Fruit fly (Drosophila melanogaster) whole organism, prepupa: ENCODE measurements around the gene Proc-R.

Experiments used
- Blimp-1 ChIP-seq: fragments of 200-800 bp; sonication (Bioruptor generic); optimal IDR thresholded peaks from 3 replicates; lab custom pipeline; 2017; ENCODE audit warnings: missing biosample characterization, missing genetic modification characterization, mild to moderate bottlenecking, moderate library complexity, missing genetic modification reagents
- CG15336 ChIP-seq: fragments of 200-800 bp; sonication (Bioruptor generic); IDR thresholded peaks from 2 replicates; pipeline ENCODE4 v1.3.6; 2022; ENCODE audit warnings: missing biosample characterization, missing genetic modification characterization
- CG32006 ChIP-seq: fragments of 200-800 bp; sonication (Bioruptor generic); optimal IDR thresholded peaks from 3 replicates; lab custom pipeline; 2017; ENCODE audit warnings: missing biosample characterization, mild to moderate bottlenecking, missing genetic modification characterization
- Eip93F ChIP-seq: fragments of 200-800 bp; sonication (Bioruptor generic); optimal IDR thresholded peaks from 2 replicates; lab custom pipeline; 2016; ENCODE audit warnings: missing biosample characterization, mild to moderate bottlenecking, missing genetic modification characterization
- dsx ChIP-seq: fragments of 200-800 bp; optimal IDR thresholded peaks from 3 replicates; lab custom pipeline; 2019; ENCODE audit warnings: missing biosample characterization, mild to moderate bottlenecking, missing genetic modification characterization, moderate library complexity; ENCODE audit not compliant: poor library complexity, severe bottlenecking

DNA sequence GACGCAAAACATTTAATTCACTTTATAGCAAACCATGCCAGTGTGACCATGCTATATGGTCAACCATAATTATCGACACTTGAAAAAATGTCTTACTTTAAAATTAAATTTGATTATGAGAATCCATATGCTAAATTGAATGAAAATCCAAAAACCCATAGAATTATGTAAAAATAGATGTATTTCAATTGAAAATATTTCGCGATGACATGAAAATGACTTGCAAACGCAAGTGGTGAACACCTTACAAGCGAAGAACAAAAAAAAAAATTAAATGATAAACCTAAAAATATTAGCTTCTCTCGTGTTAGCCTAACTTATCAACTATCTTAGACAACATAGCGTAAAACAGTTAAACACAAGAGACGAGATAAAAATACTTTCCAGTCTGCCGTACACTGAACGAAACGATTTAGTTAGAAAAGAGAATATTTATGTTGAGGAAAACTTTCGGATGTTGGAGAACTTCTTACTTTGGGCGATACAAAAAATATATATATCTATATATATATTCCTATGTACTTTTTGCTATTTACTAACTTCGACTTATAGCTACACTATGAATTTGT is 27.8 kb upstream of the Proc-R start:
- no peak for TF ChIP-seq dsx (GFP tag; lab: Kevin White, UChicago)
- peak; percentile 78 for TF ChIP-seq CG15336
- TF ChIP-seq Blimp-1, result no peak
- TF ChIP-seq CG32006, result peak; percentile 67
- TF ChIP-seq Eip93F (GFP tag; lab: Kevin White, UChicago), result no peak
